Worm (Caenorhabditis elegans) whole organism, early embryonic: ENCODE measurements around the gene tceb-3.
"Not testable (repeated sequence)": the region's sequence is repeated elsewhere in the genome, so short reads cannot be mapped to it uniquely, and the experiment has no call there.

Experiments used
- B0310.2 ChIP-seq: sonication (generic microtip); optimal IDR thresholded peaks from 2 replicates; lab custom pipeline; 2016; ENCODE audit warnings: mild to moderate bottlenecking, missing genetic modification characterization, missing compliant biosample characterization
- F13C5.2 ChIP-seq: sonication (generic microtip); optimal IDR thresholded peaks from 2 replicates; lab custom pipeline; 2017; ENCODE audit warnings: mild to moderate bottlenecking, missing genetic modification characterization, inconsistent platforms, missing compliant biosample characterization
- aly-1 ChIP-seq: sonication (generic microtip); optimal IDR thresholded peaks from 2 replicates; lab custom pipeline; 2016; ENCODE audit warnings: missing genetic modification characterization, missing compliant biosample characterization
- ama-1 ChIP-seq: fragments of 150-350 bp; optimal IDR thresholded peaks from 2 replicates; lab custom pipeline; 2014
- ceh-13 ChIP-seq: fragments of 200-800 bp; sonication (Bioruptor generic); optimal IDR thresholded peaks from 2 replicates; lab custom pipeline; 2018; ENCODE audit warnings: mild to moderate bottlenecking, missing genetic modification characterization, missing compliant biosample characterization
- ceh-36 ChIP-seq: sonication (generic microtip); optimal IDR thresholded peaks from 2 replicates; lab custom pipeline; 2016; ENCODE audit warnings: missing genetic modification characterization, inconsistent platforms, missing compliant biosample characterization
- ets-7 ChIP-seq: sonication (generic microtip); optimal IDR thresholded peaks from 2 replicates; lab custom pipeline; 2016; ENCODE audit warnings: missing genotype, missing genetic modification characterization, missing compliant biosample characterization
- flt-1 ChIP-seq: fragments of 200-800 bp; sonication (Bioruptor generic); IDR thresholded peaks from 2 replicates; pipeline ENCODE4 v1.3.6; 2022; ENCODE audit warnings: missing genetic modification characterization, missing compliant biosample characterization
- hmbx-1 ChIP-seq: sonication (generic microtip); optimal IDR thresholded peaks from 2 replicates; lab custom pipeline; 2016; ENCODE audit warnings: mild to moderate bottlenecking, missing genetic modification characterization, missing compliant biosample characterization
- hmg-4 ChIP-seq: fragments of 200-800 bp; sonication (Bioruptor generic); optimal IDR thresholded peaks from 2 replicates; lab custom pipeline; 2018; ENCODE audit warnings: mild to moderate bottlenecking, missing genetic modification characterization, missing compliant biosample characterization
- hnd-1 ChIP-seq: sonication (generic microtip); optimal IDR thresholded peaks from 2 replicates; lab custom pipeline; 2016; ENCODE audit warnings: missing genetic modification characterization, missing compliant biosample characterization
- pes-1 ChIP-seq: fragments of 200-800 bp; sonication (Bioruptor generic); IDR thresholded peaks from 2 replicates; pipeline ENCODE4 v1.3.6; 2022; ENCODE audit warnings: missing genetic modification reagents, missing genetic modification characterization, missing compliant biosample characterization
- scrt-1 ChIP-seq: fragments of 200-800 bp; sonication (Bioruptor generic); IDR thresholded peaks from 2 replicates; pipeline ENCODE4 v1.3.6; 2022; ENCODE audit warnings: missing genetic modification characterization, missing compliant biosample characterization
- sea-1 ChIP-seq: fragments of 200-800 bp; sonication (Bioruptor generic); conservative IDR thresholded peaks from 2 replicates; pipeline ENCODE4 v1.3.6; 2022; ENCODE audit warnings: missing genetic modification characterization, missing compliant biosample characterization
- tbx-11 ChIP-seq: fragments of 200-800 bp; sonication (Bioruptor generic); IDR thresholded peaks from 2 replicates; pipeline ENCODE4 v1.3.6; 2022; ENCODE audit warnings: missing genetic modification characterization, missing compliant biosample characterization
- tbx-37 ChIP-seq: fragments of 200-800 bp; sonication (Bioruptor generic); conservative IDR thresholded peaks from 2 replicates; pipeline ENCODE4 v1.3.6; 2022; ENCODE audit warnings: missing genetic modification reagents, missing genetic modification characterization, missing compliant biosample characterization
- tra-4 ChIP-seq: sonication (generic microtip); optimal IDR thresholded peaks from 2 replicates; lab custom pipeline; 2017; ENCODE audit warnings: missing genetic modification characterization, missing compliant biosample characterization

tceb-3 gene

DNA sequence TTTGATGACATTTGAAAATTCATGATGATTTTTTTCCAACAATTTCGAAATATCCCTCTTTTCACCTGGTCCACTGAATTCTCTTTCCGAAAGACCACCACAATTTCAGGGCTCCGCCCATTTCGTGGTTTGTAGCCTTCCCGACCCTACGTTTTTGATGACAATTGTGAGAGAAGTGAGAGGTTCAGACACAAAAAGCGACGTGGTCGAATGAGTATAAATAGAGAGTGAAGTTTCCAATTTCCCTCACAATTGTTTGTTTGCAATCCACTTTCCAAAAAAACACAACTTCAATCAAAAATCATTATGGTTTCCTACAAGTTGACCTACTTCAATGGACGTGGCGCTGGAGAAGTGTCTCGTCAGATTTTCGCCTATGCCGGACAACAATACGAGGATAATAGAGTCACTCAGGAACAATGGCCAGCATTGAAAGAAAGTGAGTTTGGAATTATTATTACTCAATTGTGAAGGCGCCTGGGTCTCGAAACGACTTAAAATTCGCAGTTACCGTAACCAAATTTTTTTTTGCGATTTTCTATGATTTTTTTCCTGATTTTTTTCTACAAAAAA lies 3.0 kb upstream of the tceb-3 start, which contains the start of gene gst-5:
Gene gst-5 (plus strand): TSS at position 246 of the 573 bp plus-strand sequence.
- TF ChIP-seq hmg-4 (GFP tag; lab: Kevin White, UChicago), result no peak
- no peak for TF ChIP-seq ets-7
- TF ChIP-seq scrt-1 (GFP tag; lab: Robert Waterston, UW), result no peak
- TF ChIP-seq tbx-11 (GFP tag; lab: Robert Waterston, UW), result no peak
- no peak for TF ChIP-seq flt-1 (GFP tag; lab: Robert Waterston, UW)
- no peak for TF ChIP-seq ceh-36 (tag; lab: Kevin White, UChicago)
- TF ChIP-seq hmbx-1 (tag; lab: Kevin White, UChicago), result no peak
- TF ChIP-seq tbx-37 (GFP tag; lab: Robert Waterston, UW), result no peak
- no peak for TF ChIP-seq F13C5.2

DNA sequence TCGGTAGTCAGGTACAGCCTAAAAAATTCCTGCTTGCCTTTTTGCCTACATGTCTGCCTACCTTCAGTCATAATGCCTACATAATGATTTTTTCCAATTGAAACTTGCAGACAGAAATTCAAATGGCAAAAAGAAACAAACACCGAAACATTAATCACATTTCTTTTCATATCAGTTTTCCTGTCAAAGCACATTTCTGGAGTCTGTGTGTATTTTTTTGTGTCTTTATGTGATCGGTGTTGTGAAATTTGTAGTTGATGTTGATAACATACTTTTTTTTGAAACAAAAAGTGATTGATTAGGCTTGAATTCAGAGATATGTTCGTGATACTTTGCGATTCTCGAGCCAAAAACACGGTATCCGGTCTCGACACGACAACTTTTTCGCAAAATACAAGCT lies 2.2 kb upstream of the tceb-3 start:
- TF ChIP-seq F13C5.2 (no peak), hmg-4 (GFP tag; lab: Kevin White, UChicago) (no peak), scrt-1 (GFP tag; lab: Robert Waterston, UW) (no peak)

DNA sequence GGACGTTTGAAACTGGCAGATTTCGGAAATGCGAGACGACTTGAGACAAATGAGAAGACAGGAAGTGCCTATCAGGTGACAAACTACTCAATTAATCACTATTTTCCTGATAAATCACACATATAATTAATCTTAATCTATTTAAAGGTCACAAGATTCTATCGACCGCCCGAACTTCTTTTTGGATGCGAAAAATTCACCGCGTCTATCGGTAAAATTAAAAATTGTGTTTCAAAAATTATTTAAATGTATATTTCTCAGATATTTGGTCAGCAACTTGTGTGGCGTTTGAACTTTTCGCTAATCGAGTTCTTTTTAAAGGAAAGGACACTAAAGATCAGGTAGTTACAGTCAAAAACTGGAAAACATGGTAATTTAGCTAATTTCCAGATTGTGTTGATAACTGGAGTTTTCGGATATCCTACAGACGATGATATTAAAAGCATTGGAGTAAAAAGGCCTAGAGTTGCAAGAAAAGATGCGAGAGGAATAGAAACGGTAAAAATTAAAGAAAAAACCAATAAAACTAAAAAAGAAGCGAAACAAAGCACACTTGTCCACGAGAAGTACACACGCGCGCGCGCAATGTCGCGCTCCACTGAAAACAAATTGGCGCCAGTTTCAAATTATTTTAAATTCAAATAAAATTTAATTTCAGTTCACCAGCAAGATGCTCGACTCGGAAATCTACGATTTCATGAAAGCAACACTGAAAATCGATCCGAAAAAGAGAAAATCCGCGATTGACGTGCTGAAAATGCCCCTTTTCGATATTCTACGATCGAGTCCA lies 1.2 kb upstream of the tceb-3 start:
- TF ChIP-seq ets-7, result no peak
- TF ChIP-seq flt-1 (GFP tag; lab: Robert Waterston, UW), result no peak
- no peak for TF ChIP-seq hmg-4 (GFP tag; lab: Kevin White, UChicago)
- TF ChIP-seq tra-4 (tag; lab: Kevin White, UChicago), result no peak
- TF ChIP-seq B0310.2 (tag; lab: Kevin White, UChicago), result no peak
- TF ChIP-seq aly-1 (tag; lab: Kevin White, UChicago), result no peak
- no peak for TF ChIP-seq tbx-11 (GFP tag; lab: Robert Waterston, UW)

DNA sequence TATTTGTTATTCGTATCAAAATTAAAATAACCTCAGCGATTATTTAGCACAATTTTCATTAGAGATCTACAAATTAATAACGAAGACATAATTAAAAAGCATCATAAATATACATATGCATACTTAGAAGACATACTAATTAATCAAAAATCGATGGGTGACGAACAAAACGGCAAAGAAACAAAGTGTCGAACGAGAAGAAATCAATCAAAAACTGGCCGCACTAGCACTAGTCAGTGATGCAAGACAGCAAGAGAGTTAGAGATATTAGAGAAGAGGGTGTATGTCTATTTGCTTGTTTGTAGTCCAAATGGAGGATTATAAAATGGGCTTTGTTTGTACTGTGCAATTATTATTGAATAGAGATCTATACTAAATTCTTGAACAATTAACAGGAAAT lies 369 bp downstream of the tceb-3 start:
- TF ChIP-seq hmg-4 (GFP tag; lab: Kevin White, UChicago), result no peak
- no peak for TF ChIP-seq tbx-11 (GFP tag; lab: Robert Waterston, UW)
- TF ChIP-seq F13C5.2, result no peak
- no peak for TF ChIP-seq ama-1 (lab: Kevin White, UChicago)
- TF ChIP-seq aly-1 (tag; lab: Kevin White, UChicago), result no peak
- TF ChIP-seq ets-7, result no peak

DNA sequence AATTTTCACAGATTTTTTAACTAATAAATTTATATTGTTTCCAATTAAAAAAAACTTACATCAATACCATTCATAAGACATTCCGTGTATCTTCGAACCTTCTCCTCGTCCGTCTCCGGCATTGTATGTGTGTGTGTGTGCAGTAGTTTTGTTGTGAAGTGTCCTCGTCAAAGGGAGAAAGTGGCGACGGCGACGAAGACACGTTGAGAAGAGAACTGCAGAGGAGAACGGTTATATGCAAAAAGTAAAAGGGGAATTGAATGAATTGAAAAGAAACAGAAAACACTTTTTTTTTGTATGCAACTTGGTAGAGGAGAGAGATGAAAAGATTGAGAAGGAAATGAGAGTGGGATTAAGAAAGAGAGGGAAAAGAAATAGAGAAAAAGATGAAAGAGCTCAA lies 1.8 kb downstream of the tceb-3 start:
- TF ChIP-seq hmg-4 (GFP tag; lab: Kevin White, UChicago) (no peak), sea-1 (GFP tag; lab: Robert Waterston, UW) (no peak), tra-4 (tag; lab: Kevin White, UChicago) (no peak), hnd-1 (no peak), flt-1 (GFP tag; lab: Robert Waterston, UW) (no peak), B0310.2 (tag; lab: Kevin White, UChicago) (no peak), ceh-36 (tag; lab: Kevin White, UChicago) (no peak), tbx-11 (GFP tag; lab: Robert Waterston, UW) (no peak), ets-7 (no peak), ceh-13 (GFP tag; lab: Kevin White, UChicago) (no peak), ama-1 (lab: Kevin White, UChicago) (no peak), hmbx-1 (tag; lab: Kevin White, UChicago) (no peak), scrt-1 (GFP tag; lab: Robert Waterston, UW) (no peak), tbx-37 (GFP tag; lab: Robert Waterston, UW) (no peak), pes-1 (GFP tag; lab: Robert Waterston, UW) (no peak), F13C5.2 (no peak)

DNA sequence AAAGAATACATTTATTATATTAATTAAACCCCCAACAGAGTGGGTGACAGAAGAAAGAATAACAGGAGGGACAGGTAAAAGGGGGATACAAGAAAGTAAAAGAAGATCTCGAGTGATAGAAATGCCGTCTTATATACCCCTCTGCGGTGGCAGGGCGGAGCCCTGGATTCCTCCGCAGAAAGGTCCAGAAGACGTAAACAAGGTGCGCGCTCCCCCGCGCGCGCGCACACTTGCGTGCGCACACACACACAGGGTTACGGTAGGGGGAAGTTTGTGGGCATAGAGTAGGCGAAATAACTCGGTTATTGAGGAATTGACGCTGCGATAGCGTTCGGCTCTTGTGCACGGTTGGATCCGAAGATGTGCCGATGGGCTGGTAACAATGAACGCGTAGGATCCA lies 5.3 kb downstream of the tceb-3 start, which contains the start of gene R03D7.15:
Gene R03D7.15 (plus strand): TSS at position 299 of the 400 bp plus-strand sequence.
- not testable (repeated sequence) for TF ChIP-seq hmbx-1 (tag; lab: Kevin White, UChicago); hnd-1; sea-1 (GFP tag; lab: Robert Waterston, UW)

DNA sequence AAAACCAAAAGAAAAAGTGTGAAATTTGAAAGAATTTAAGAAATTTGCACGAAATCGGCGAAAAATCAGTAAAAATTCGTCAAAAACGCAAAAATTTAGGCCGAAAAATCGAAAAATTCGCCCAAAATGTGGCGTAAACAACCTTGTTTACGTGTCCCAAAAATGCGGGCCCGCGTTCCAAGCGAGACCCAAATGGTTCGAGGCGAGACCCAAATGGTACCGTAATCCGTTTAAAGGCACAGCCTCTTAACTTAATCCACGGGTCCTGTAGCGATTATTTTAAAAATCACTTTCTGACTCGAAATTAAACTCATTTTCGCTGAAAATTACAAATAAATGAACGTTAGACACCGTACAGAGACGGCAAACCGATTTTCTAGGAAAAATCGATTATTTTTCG lies 11.9 kb downstream of the tceb-3 start:
- no peak for TF ChIP-seq sea-1 (GFP tag; lab: Robert Waterston, UW)
- TF ChIP-seq B0310.2 (tag; lab: Kevin White, UChicago), result no peak
- no peak for TF ChIP-seq tbx-37 (GFP tag; lab: Robert Waterston, UW)
- no peak for TF ChIP-seq flt-1 (GFP tag; lab: Robert Waterston, UW)
- TF ChIP-seq ets-7, result no peak
- no peak for TF ChIP-seq hmg-4 (GFP tag; lab: Kevin White, UChicago)
- no peak for TF ChIP-seq tra-4 (tag; lab: Kevin White, UChicago)
- TF ChIP-seq hnd-1, result no peak
- no peak for TF ChIP-seq tbx-11 (GFP tag; lab: Robert Waterston, UW)

DNA sequence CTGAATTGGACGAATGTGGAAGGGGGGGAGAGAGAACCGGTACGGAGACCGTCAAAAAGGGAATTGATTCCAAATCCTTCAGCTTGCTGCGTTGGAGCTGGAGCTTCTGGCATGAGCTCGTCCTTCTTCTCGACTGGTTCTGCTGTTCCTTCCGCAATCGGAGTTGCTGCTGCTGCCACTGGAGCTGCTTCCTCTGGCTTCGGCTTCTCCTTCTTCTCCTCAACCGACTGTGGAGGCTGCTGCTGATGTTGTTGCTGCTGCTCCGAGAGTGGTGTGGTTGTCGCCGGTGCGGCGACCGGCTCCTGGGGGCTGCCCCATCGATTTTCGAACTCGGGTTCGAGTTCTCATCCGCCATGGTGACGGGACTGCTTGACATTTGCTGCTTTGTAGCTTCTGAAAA lies 12.4 kb downstream of the tceb-3 start, which contains the start of gene R03D7.2:
Gene R03D7.2 (minus strand): TSS at position 399 of the 400 bp plus-strand sequence.
- no peak for TF ChIP-seq hmbx-1 (tag; lab: Kevin White, UChicago)
- TF ChIP-seq hnd-1, result no peak
